Worm (Caenorhabditis elegans) whole organism, L4 larva: Measurements from ENCODE around the gene T14G10.8.

Experiments used
- D1046.2 ChIP-seq: fragments of 200-800 bp; sonication (Bioruptor generic); IDR thresholded peaks from 2 replicates; pipeline ENCODE4 v1.3.6; 2022; ENCODE audit warnings: missing genetic modification characterization, missing compliant biosample characterization
- F10B5.3 ChIP-seq: sonication (generic microtip); optimal IDR thresholded peaks from 2 replicates; lab custom pipeline; 2016; ENCODE audit warnings: mild to moderate bottlenecking, missing genetic modification characterization, missing compliant biosample characterization
- F37D6.2 ChIP-seq: sonication (generic microtip); optimal IDR thresholded peaks from 2 replicates; lab custom pipeline; 2016; ENCODE audit warnings: mild to moderate bottlenecking, missing genetic modification characterization, missing compliant biosample characterization
- T20F7.1 ChIP-seq: fragments of 200-800 bp; sonication (Bioruptor generic); optimal IDR thresholded peaks from 2 replicates; lab custom pipeline; 2018; ENCODE audit warnings: mild to moderate bottlenecking, missing genetic modification characterization, missing compliant biosample characterization
- Y5F2A.4 ChIP-seq: fragments of 200-800 bp; sonication (Bioruptor generic); optimal IDR thresholded peaks from 2 replicates; lab custom pipeline; 2018; ENCODE audit warnings: mild to moderate bottlenecking, missing genetic modification characterization, missing compliant biosample characterization
- Y75B8A.6 ChIP-seq: fragments of 200-800 bp; sonication (Bioruptor generic); IDR thresholded peaks from 2 replicates; pipeline ENCODE4 v1.3.6; 2022; ENCODE audit warnings: missing genetic modification reagents, missing genetic modification characterization, missing compliant biosample characterization
- ZK546.5 ChIP-seq, 2 experiments: sonication (generic microtip); optimal IDR thresholded peaks; 2 replicates each; lab custom pipeline; 2017; ENCODE audit warnings: missing biosample characterization in 2 of 2, missing genetic modification characterization in 2 of 2
- aha-1 ChIP-seq: fragments of 150-350 bp; peaks from one replicate; lab custom pipeline; 2014; ENCODE audit warnings: missing biosample characterization, missing genetic modification characterization
- aly-2 ChIP-seq: sonication (generic microtip); optimal IDR thresholded peaks from 2 replicates; lab custom pipeline; 2018; ENCODE audit warnings: missing biosample characterization, missing genetic modification characterization
- ama-1 ChIP-seq: fragments of 150-350 bp; optimal IDR thresholded peaks from 2 replicates; lab custom pipeline; 2014; ENCODE audit warnings: inconsistent platforms, mixed read lengths
- ceh-20 ChIP-seq: fragments of 200-800 bp; sonication (Bioruptor generic); IDR thresholded peaks from 2 replicates; pipeline ENCODE4 v1.3.6; 2022; ENCODE audit warnings: missing genetic modification reagents, missing genetic modification characterization, missing compliant biosample characterization
- ceh-44 ChIP-seq: fragments of 200-800 bp; sonication (Bioruptor generic); IDR thresholded peaks from 2 replicates; pipeline ENCODE4 v1.3.6; 2022; ENCODE audit warnings: missing genetic modification reagents, missing genetic modification characterization, missing compliant biosample characterization
- ceh-62 ChIP-seq: sonication (generic microtip); optimal IDR thresholded peaks from 2 replicates; lab custom pipeline; 2017; ENCODE audit warnings: missing biosample characterization, missing genetic modification characterization
- daf-19 ChIP-seq: fragments of 200-800 bp; sonication (Bioruptor generic); conservative IDR thresholded peaks from 2 replicates; pipeline ENCODE4 v1.3.6; 2022; ENCODE audit warnings: missing genetic modification characterization, missing compliant biosample characterization
- dmd-8 ChIP-seq: fragments of 200-800 bp; sonication (Bioruptor generic); IDR thresholded peaks from 2 replicates; pipeline ENCODE4 v1.3.6; 2022; ENCODE audit warnings: missing genetic modification characterization, missing compliant biosample characterization
- dpl-1 ChIP-seq: fragments of 150-350 bp; optimal IDR thresholded peaks from 2 replicates; lab custom pipeline; 2014; ENCODE audit warnings: missing biosample characterization, missing genetic modification reagents, missing genetic modification characterization
- jun-1 ChIP-seq: fragments of 150-350 bp; optimal IDR thresholded peaks from 2 replicates; lab custom pipeline; 2014; ENCODE audit warnings: missing biosample characterization, missing genetic modification reagents, missing genetic modification characterization
- lin-13 ChIP-seq: fragments of 150-350 bp; optimal IDR thresholded peaks from 2 replicates; lab custom pipeline; 2014; ENCODE audit warnings: missing biosample characterization, missing genetic modification reagents, missing genetic modification characterization
- lin-39 ChIP-seq: fragments of 150-350 bp; optimal IDR thresholded peaks from 2 replicates; lab custom pipeline; 2014; ENCODE audit warnings: missing biosample characterization, missing genetic modification reagents, missing genetic modification characterization
- madf-5 ChIP-seq, 2 experiments: fragments of 200-800 bp; sonication (Bioruptor generic); IDR thresholded peaks; 2 replicates each; pipeline ENCODE4 v1.3.6; 2022; ENCODE audit warnings: missing compliant biosample characterization in 2 of 2, missing genetic modification characterization in 2 of 2
- mdl-1 ChIP-seq, 2 experiments: fragments of 150-350 bp in 1 of 2; sonication (generic microtip) in 1 of 2; optimal IDR thresholded peaks; 2 replicates each; lab custom pipeline; 2014 to 2017; ENCODE audit warnings: missing biosample characterization in 2 of 2, missing genetic modification characterization in 2 of 2
- mes-2 ChIP-seq: sonication (generic microtip); optimal IDR thresholded peaks from 2 replicates; lab custom pipeline; 2016; ENCODE audit warnings: missing genotype, mild to moderate bottlenecking, missing genetic modification characterization, missing compliant biosample characterization; ENCODE audit not compliant: poor library complexity, severe bottlenecking
- mxl-2 ChIP-seq: fragments of 200-800 bp; sonication (Bioruptor generic); conservative IDR thresholded peaks from 2 replicates; pipeline ENCODE4 v1.3.6; 2022; ENCODE audit warnings: missing genetic modification reagents, missing genetic modification characterization, missing compliant biosample characterization
- mxl-3 ChIP-seq: fragments of 200-800 bp; sonication (Bioruptor generic); optimal IDR thresholded peaks from 2 replicates; lab custom pipeline; 2018; ENCODE audit warnings: mild to moderate bottlenecking, missing genetic modification characterization, missing compliant biosample characterization
- nhr-11 ChIP-seq: fragments of 150-350 bp; optimal IDR thresholded peaks from 2 replicates; lab custom pipeline; 2014; ENCODE audit warnings: missing biosample characterization, missing genetic modification characterization
- nhr-237 ChIP-seq: sonication (generic microtip); optimal IDR thresholded peaks from 2 replicates; lab custom pipeline; 2017; ENCODE audit warnings: missing biosample characterization, missing genetic modification characterization
- nhr-48 ChIP-seq: sonication (generic microtip); optimal IDR thresholded peaks from 2 replicates; lab custom pipeline; 2016; ENCODE audit warnings: mild to moderate bottlenecking, missing genetic modification characterization, missing compliant biosample characterization
- nhr-6 ChIP-seq: fragments of 150-350 bp; optimal IDR thresholded peaks from 2 replicates; lab custom pipeline; 2014; ENCODE audit warnings: missing biosample characterization, missing genetic modification characterization
- nhr-76 ChIP-seq: fragments of 150-350 bp; optimal IDR thresholded peaks from 2 replicates; lab custom pipeline; 2014; ENCODE audit warnings: missing biosample characterization, missing genetic modification characterization
- nhr-77 ChIP-seq: fragments of 150-350 bp; optimal IDR thresholded peaks from 2 replicates; lab custom pipeline; 2014; ENCODE audit warnings: missing biosample characterization, missing genetic modification characterization
- pha-4 ChIP-seq, 2 experiments: fragments of 150-350 bp in 1 of 2; fragments of 200-800 bp in 1 of 2; sonication (Bioruptor generic) in 1 of 2; IDR thresholded peaks in 1 of 2; optimal IDR thresholded peaks in 1 of 2; 2 replicates each; pipeline versions ENCODE4 v1.3.6 to Lab custom; 2014 to 2022; ENCODE audit warnings: missing genetic modification characterization in 2 of 2, missing genetic modification reagents in 2 of 2, missing biosample characterization in 1 of 2, missing compliant biosample characterization in 1 of 2
- php-3 ChIP-seq: fragments of 200-800 bp; sonication (Bioruptor generic); IDR thresholded peaks from 2 replicates; pipeline ENCODE4 v1.3.6; 2022; ENCODE audit warnings: missing genetic modification reagents, missing genetic modification characterization, missing compliant biosample characterization
- rbr-2 ChIP-seq: sonication (generic microtip); optimal IDR thresholded peaks from 2 replicates; lab custom pipeline; 2016; ENCODE audit warnings: missing genotype, missing genetic modification characterization, missing compliant biosample characterization
- tra-1 ChIP-seq: fragments of 200-800 bp; sonication (Bioruptor generic); IDR thresholded peaks from 2 replicates; pipeline ENCODE4 v1.3.6; 2022; ENCODE audit warnings: missing genetic modification reagents, missing genetic modification characterization, missing compliant biosample characterization
- unc-130 ChIP-seq: sonication (generic microtip); optimal IDR thresholded peaks from 2 replicates; lab custom pipeline; 2016; ENCODE audit warnings: missing genetic modification reagents, missing genetic modification characterization, missing compliant biosample characterization
- zfp-2 ChIP-seq: sonication (generic microtip); optimal IDR thresholded peaks from 2 replicates; lab custom pipeline; 2016; ENCODE audit warnings: mild to moderate bottlenecking, missing genetic modification characterization, missing compliant biosample characterization

T14G10.8 gene

DNA sequence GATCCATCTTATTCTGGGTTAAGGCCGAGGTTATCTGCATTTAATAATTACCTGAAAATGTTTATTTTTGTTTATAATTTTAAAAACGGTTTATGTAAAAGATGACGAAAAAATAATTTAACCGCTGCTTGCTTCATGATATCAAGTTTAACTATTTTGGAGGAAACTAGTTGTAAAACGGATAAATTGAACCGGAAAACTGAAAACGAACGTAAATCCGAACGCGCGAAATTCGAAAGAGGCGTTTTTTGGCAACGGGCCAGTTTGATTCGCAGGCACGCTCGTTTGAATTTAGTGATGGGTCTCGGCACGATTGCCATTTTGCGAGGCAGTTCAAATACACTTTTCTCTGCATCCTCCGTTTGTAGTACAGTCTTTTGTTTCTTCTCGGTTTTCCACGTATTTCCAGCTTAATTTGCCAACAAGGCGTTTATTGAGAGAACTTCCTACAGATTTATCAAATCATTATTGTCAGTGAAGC is 17.8 kb downstream of the T14G10.8 start, which contains the start of the genes gtbp-1 and K08F4.3:
TSS of gene gtbp-1 (minus strand) at position 51 of the 481 bp plus-strand sequence.
TSS of gene K08F4.3 (plus strand) at position 352 of the 481 bp plus-strand sequence.
- no peak for TF ChIP-seq mxl-2
- no peak for TF ChIP-seq pha-4 (GFP tag; IDR thresholded peaks at IDR 0.05; lab: Robert Waterston, UW)
- peak; percentile 59 for TF ChIP-seq pha-4 (tag; optimal IDR thresholded peaks at IDR 0.05; lab: Kevin White, UChicago)
- TF ChIP-seq nhr-6 (tag; lab: Kevin White, UChicago), result peak; percentile 69
- peak; percentile 13 for TF ChIP-seq mxl-3 (GFP tag; lab: Kevin White, UChicago)
- TF ChIP-seq lin-39 (tag; lab: Kevin White, UChicago), result no peak
- TF ChIP-seq ceh-62, result no peak
- no peak for TF ChIP-seq Y5F2A.4 (GFP tag; lab: Kevin White, UChicago)
- TF ChIP-seq nhr-11 (tag; lab: Kevin White, UChicago), result peak; percentile 60
- peak; percentile 98 for TF ChIP-seq aha-1 (tag; lab: Kevin White, UChicago)
- peak; percentile 16 for TF ChIP-seq ama-1 (lab: Kevin White, UChicago)
- TF ChIP-seq mdl-1 (tag; optimal IDR thresholded peaks at IDR 0.05; lab: Kevin White, UChicago), result peak in 1 of 2 experiments; percentile 8
- peak; percentile 57 for TF ChIP-seq rbr-2
- peak; percentile 72 for TF ChIP-seq zfp-2
- TF ChIP-seq aly-2 (tag; lab: Kevin White, UChicago), result no peak
- no peak for TF ChIP-seq mes-2
- no peak for TF ChIP-seq T20F7.1
- peak; percentile 66 for TF ChIP-seq nhr-77 (tag; lab: Kevin White, UChicago)
- TF ChIP-seq php-3 (GFP tag; lab: Robert Waterston, UW), result no peak
- TF ChIP-seq ceh-44 (GFP tag; lab: Robert Waterston, UW), result no peak
- TF ChIP-seq ceh-20 (GFP tag; lab: Robert Waterston, UW), result 0 out of 2 replicates have a peak, but pooled peaks have one; percentile 22
- no peak for TF ChIP-seq nhr-237 (tag; lab: Kevin White, UChicago)
- no peak for TF ChIP-seq madf-5 (GFP tag; IDR thresholded peaks at IDR 0.05; lab: Robert Waterston, UW)
- TF ChIP-seq unc-130 (GFP tag; lab: Kevin White, UChicago), result peak; percentile 32
- peak in 1 of 2 experiments; percentile 85 for TF ChIP-seq ZK546.5 (tag; optimal IDR thresholded peaks at IDR 0.05; lab: Kevin White, UChicago)
- no peak for TF ChIP-seq F37D6.2 (tag; lab: Kevin White, UChicago)
- TF ChIP-seq tra-1 (GFP tag; lab: Robert Waterston, UW), result no peak
- TF ChIP-seq dpl-1 (GFP tag; lab: Kevin White, UChicago), result peak; percentile 90
- TF ChIP-seq lin-13 (GFP tag; lab: Kevin White, UChicago), result peak; percentile 55

DNA sequence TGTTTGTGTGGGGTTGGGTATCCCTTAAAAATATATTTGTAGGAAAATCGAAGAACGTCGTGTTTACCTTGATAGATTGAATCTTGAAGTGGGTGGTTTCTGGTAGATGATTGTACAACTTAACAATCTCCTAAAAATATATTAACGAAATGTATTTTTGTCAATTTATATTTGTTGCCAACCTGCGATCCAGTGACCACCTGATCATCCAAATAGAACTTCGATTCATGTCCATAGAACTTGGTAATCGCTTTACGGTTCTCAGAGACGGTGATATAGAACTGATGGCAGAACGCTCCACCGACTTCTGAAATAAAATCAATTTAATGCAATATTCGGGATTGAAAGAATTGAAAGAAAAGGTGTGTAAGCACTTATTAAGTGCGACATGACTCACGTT is 18.3 kb downstream of the T14G10.8 start:
- no peak for TF ChIP-seq unc-130 (GFP tag; lab: Kevin White, UChicago)
- TF ChIP-seq aha-1 (tag; lab: Kevin White, UChicago), result peak; percentile 60
- no peak for TF ChIP-seq nhr-76
- TF ChIP-seq F10B5.3 (tag; lab: Kevin White, UChicago), result no peak
- TF ChIP-seq dmd-8 (GFP tag; lab: Robert Waterston, UW), result no peak
- no peak for TF ChIP-seq daf-19 (GFP tag; lab: Robert Waterston, UW)
- TF ChIP-seq pha-4 (GFP tag; IDR thresholded peaks at IDR 0.05; lab: Robert Waterston, UW), result no peak
- TF ChIP-seq pha-4 (tag; optimal IDR thresholded peaks at IDR 0.05; lab: Kevin White, UChicago), result no peak

DNA sequence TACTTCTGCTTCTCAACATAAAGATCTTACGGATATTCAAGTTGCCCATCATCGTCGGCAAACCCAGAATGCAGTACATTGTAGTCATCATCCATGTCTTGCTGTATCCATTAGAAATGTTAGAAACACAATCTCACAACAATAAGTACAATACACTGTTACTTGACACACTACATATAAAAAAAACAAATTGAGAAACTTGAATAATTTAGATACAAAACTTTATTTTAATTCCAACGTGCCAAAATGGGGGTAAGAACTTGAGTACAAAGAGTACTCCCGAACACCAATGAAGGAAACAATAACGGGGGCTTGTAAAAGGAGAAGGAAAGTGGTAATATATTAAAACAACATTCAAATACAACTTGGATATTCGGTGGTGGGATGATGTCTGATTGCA is 20.2 kb downstream of the T14G10.8 start, which contains the start of gene ctf-18:
TSS of gene ctf-18 (minus strand) at position 101 of the 400 bp plus-strand sequence.
- TF ChIP-seq aha-1 (tag; lab: Kevin White, UChicago) (peak; percentile 43), nhr-48 (no peak), mdl-1 (tag; optimal IDR thresholded peaks at IDR 0.05; lab: Kevin White, UChicago) (no peak), madf-5 (GFP tag; IDR thresholded peaks at IDR 0.05; lab: Robert Waterston, UW) (no peak), T20F7.1 (no peak), Y75B8A.6 (no peak), D1046.2 (GFP tag; lab: Robert Waterston, UW) (no peak), lin-13 (GFP tag; lab: Kevin White, UChicago) (no peak), jun-1 (tag; lab: Kevin White, UChicago) (no peak), ZK546.5 (tag; optimal IDR thresholded peaks at IDR 0.05; lab: Kevin White, UChicago) (no peak), ama-1 (lab: Kevin White, UChicago) (peak; percentile 60), pha-4 (GFP tag; IDR thresholded peaks at IDR 0.05; lab: Robert Waterston, UW) (no peak), pha-4 (tag; optimal IDR thresholded peaks at IDR 0.05; lab: Kevin White, UChicago) (no peak), nhr-11 (tag; lab: Kevin White, UChicago) (no peak)
- TF ChIP-seq, all 104 proteins: peak for 2
